Worm (Caenorhabditis elegans) whole organism, early embryonic: ENCODE results near the gene K07C11.7.

Experiments used
- B0310.2 ChIP-seq: sonication (generic microtip); optimal IDR thresholded peaks from 2 replicates; lab custom pipeline; 2016; ENCODE audit warnings: mild to moderate bottlenecking, missing genetic modification characterization, missing compliant biosample characterization
- F13C5.2 ChIP-seq: sonication (generic microtip); optimal IDR thresholded peaks from 2 replicates; lab custom pipeline; 2017; ENCODE audit warnings: mild to moderate bottlenecking, missing genetic modification characterization, inconsistent platforms, missing compliant biosample characterization
- aly-1 ChIP-seq: sonication (generic microtip); optimal IDR thresholded peaks from 2 replicates; lab custom pipeline; 2016; ENCODE audit warnings: missing genetic modification characterization, missing compliant biosample characterization
- ama-1 ChIP-seq: fragments of 150-350 bp; optimal IDR thresholded peaks from 2 replicates; lab custom pipeline; 2014
- ceh-13 ChIP-seq: fragments of 200-800 bp; sonication (Bioruptor generic); optimal IDR thresholded peaks from 2 replicates; lab custom pipeline; 2018; ENCODE audit warnings: mild to moderate bottlenecking, missing genetic modification characterization, missing compliant biosample characterization
- ceh-36 ChIP-seq: sonication (generic microtip); optimal IDR thresholded peaks from 2 replicates; lab custom pipeline; 2016; ENCODE audit warnings: missing genetic modification characterization, inconsistent platforms, missing compliant biosample characterization
- ets-7 ChIP-seq: sonication (generic microtip); optimal IDR thresholded peaks from 2 replicates; lab custom pipeline; 2016; ENCODE audit warnings: missing genotype, missing genetic modification characterization, missing compliant biosample characterization
- flt-1 ChIP-seq: fragments of 200-800 bp; sonication (Bioruptor generic); IDR thresholded peaks from 2 replicates; pipeline ENCODE4 v1.3.6; 2022; ENCODE audit warnings: missing genetic modification characterization, missing compliant biosample characterization
- hmbx-1 ChIP-seq: sonication (generic microtip); optimal IDR thresholded peaks from 2 replicates; lab custom pipeline; 2016; ENCODE audit warnings: mild to moderate bottlenecking, missing genetic modification characterization, missing compliant biosample characterization
- hmg-4 ChIP-seq: fragments of 200-800 bp; sonication (Bioruptor generic); optimal IDR thresholded peaks from 2 replicates; lab custom pipeline; 2018; ENCODE audit warnings: mild to moderate bottlenecking, missing genetic modification characterization, missing compliant biosample characterization
- hnd-1 ChIP-seq: sonication (generic microtip); optimal IDR thresholded peaks from 2 replicates; lab custom pipeline; 2016; ENCODE audit warnings: missing genetic modification characterization, missing compliant biosample characterization
- pes-1 ChIP-seq: fragments of 200-800 bp; sonication (Bioruptor generic); IDR thresholded peaks from 2 replicates; pipeline ENCODE4 v1.3.6; 2022; ENCODE audit warnings: missing genetic modification reagents, missing genetic modification characterization, missing compliant biosample characterization
- scrt-1 ChIP-seq: fragments of 200-800 bp; sonication (Bioruptor generic); IDR thresholded peaks from 2 replicates; pipeline ENCODE4 v1.3.6; 2022; ENCODE audit warnings: missing genetic modification characterization, missing compliant biosample characterization
- sea-1 ChIP-seq: fragments of 200-800 bp; sonication (Bioruptor generic); conservative IDR thresholded peaks from 2 replicates; pipeline ENCODE4 v1.3.6; 2022; ENCODE audit warnings: missing genetic modification characterization, missing compliant biosample characterization
- tbx-11 ChIP-seq: fragments of 200-800 bp; sonication (Bioruptor generic); IDR thresholded peaks from 2 replicates; pipeline ENCODE4 v1.3.6; 2022; ENCODE audit warnings: missing genetic modification characterization, missing compliant biosample characterization
- tbx-37 ChIP-seq: fragments of 200-800 bp; sonication (Bioruptor generic); conservative IDR thresholded peaks from 2 replicates; pipeline ENCODE4 v1.3.6; 2022; ENCODE audit warnings: missing genetic modification reagents, missing genetic modification characterization, missing compliant biosample characterization
- tra-4 ChIP-seq: sonication (generic microtip); optimal IDR thresholded peaks from 2 replicates; lab custom pipeline; 2017; ENCODE audit warnings: missing genetic modification characterization, missing compliant biosample characterization

Gene K07C11.7

DNA sequence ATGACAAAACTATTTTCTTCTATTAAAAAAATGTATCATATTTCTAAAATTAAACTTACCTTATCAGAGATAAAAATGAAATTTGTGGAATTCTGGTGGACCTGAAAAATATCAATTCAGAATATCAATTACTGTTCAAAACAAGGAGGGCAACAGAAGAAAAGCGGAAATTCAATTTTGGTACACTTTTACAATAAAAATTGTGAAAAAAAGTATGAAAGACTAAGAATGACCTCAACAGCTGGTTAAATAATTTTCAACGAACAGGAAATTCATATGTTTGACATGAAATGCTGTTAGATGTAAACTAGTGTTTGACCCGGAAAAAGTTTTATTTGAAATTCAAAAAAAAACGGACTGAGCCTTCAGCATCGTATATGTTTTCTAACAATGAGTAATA lies at the start of gene K07C11.7:
TSS of gene K07C11.7 (minus strand) at position 101 of the 400 bp plus-strand sequence.
- TF ChIP-seq aly-1 (tag; lab: Kevin White, UChicago) (no peak), ama-1 (lab: Kevin White, UChicago) (no peak)

DNA sequence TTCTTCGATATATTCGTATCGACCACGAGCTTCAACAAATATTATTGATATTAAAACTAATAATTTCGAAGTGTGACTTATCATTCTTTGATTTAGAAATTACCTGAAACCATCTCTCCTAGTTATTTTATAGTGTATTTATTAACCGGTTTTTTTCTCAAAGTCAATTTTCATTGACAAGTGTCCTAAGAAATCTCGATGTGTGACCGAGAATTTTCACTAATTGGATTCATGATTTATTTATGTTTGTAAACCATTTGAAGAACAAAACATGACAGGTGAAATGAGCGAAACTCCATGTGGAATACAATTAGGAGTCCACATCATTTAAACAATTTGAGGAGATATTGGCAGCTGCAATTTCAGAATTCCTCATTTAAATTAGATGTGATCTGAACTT lies 49.7 kb upstream of the K07C11.7 start, which contains the start of gene C16D9.8:
TSS of gene C16D9.8 (minus strand) at position 101 of the 400 bp plus-strand sequence.
- TF ChIP-seq tbx-37 (no peak), sea-1 (GFP tag; lab: Robert Waterston, UW) (no peak), ets-7 (tag; lab: Kevin White, UChicago) (no peak), B0310.2 (tag; lab: Kevin White, UChicago) (no peak), hmbx-1 (tag; lab: Kevin White, UChicago) (no peak), flt-1 (GFP tag; lab: Robert Waterston, UW) (no peak), tra-4 (tag; lab: Kevin White, UChicago) (no peak), pes-1 (GFP tag; lab: Robert Waterston, UW) (no peak), hmg-4 (no peak), ceh-36 (tag; lab: Kevin White, UChicago) (no peak), F13C5.2 (tag; lab: Kevin White, UChicago) (no peak), hnd-1 (no peak), ceh-13 (GFP tag; lab: Kevin White, UChicago) (no peak), aly-1 (tag; lab: Kevin White, UChicago) (no peak)

DNA sequence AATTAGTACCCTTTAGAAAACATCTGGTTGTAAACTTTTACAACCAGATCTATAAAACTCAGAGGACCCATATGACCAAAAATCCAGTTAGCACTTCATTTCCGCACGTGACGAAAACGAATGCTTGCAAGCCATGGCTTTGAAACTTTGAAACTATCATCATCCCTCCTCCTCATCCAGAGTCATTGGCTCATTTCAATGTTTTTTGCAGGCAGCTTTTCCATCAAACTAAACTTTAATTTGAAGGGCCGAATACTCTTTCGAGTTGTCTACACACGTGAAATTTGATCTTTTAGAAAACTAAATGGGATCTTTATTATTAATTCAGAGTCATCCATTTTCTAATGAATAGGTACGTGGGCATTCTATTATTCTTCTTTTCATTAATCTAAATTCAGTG lies 48.4 kb upstream of the K07C11.7 start:
- no peak for TF ChIP-seq tbx-37
- no peak for TF ChIP-seq hnd-1
- no peak for TF ChIP-seq sea-1 (GFP tag; lab: Robert Waterston, UW)
- TF ChIP-seq tra-4 (tag; lab: Kevin White, UChicago) = no peak
- no peak for TF ChIP-seq ama-1 (lab: Kevin White, UChicago)
- TF ChIP-seq aly-1 (tag; lab: Kevin White, UChicago) = no peak
- no peak for TF ChIP-seq F13C5.2 (tag; lab: Kevin White, UChicago)
- TF ChIP-seq hmbx-1 (tag; lab: Kevin White, UChicago) = no peak
- no peak for TF ChIP-seq ceh-36 (tag; lab: Kevin White, UChicago)
- no peak for TF ChIP-seq scrt-1 (GFP tag; lab: Robert Waterston, UW)
- TF ChIP-seq flt-1 (GFP tag; lab: Robert Waterston, UW) = no peak
- TF ChIP-seq B0310.2 (tag; lab: Kevin White, UChicago) = no peak
- TF ChIP-seq tbx-11 (GFP tag; lab: Robert Waterston, UW) = no peak
- TF ChIP-seq pes-1 (GFP tag; lab: Robert Waterston, UW) = no peak
- TF ChIP-seq hmg-4 = no peak
- TF ChIP-seq ceh-13 (GFP tag; lab: Kevin White, UChicago) = no peak
- no peak for TF ChIP-seq ets-7 (tag; lab: Kevin White, UChicago)

- TF ChIP-seq ceh-36 (tag; lab: Kevin White, UChicago) = no peak
- no peak for TF ChIP-seq hmbx-1 (tag; lab: Kevin White, UChicago)
- TF ChIP-seq ets-7 (tag; lab: Kevin White, UChicago) = no peak
- no peak for TF ChIP-seq ama-1 (lab: Kevin White, UChicago)
- no peak for TF ChIP-seq pes-1 (GFP tag; lab: Robert Waterston, UW)
- TF ChIP-seq sea-1 (GFP tag; lab: Robert Waterston, UW) = no peak
- TF ChIP-seq hmg-4 = no peak
These were observed 45.2 kb upstream of the K07C11.7 start, which contains the start of gene C16D9.1 for ce11 chrV:8259016-8259415. C16D9.1 (plus strand) TSS chrV:8259316.

- TF ChIP-seq ama-1 (lab: Kevin White, UChicago) (no peak), tbx-11 (GFP tag; lab: Robert Waterston, UW) (no peak), B0310.2 (tag; lab: Kevin White, UChicago) (no peak), hnd-1 (no peak)
These were observed 41.2 kb upstream of the K07C11.7 start for ce11 chrV:8254973-8255372.

ce11 chrV:8253946-8254345 lies 40.2 kb upstream of the K07C11.7 start:
- TF ChIP-seq ceh-36 (tag; lab: Kevin White, UChicago) (no peak), tbx-11 (GFP tag; lab: Robert Waterston, UW) (no peak), scrt-1 (GFP tag; lab: Robert Waterston, UW) (no peak), hmg-4 (no peak), hmbx-1 (tag; lab: Kevin White, UChicago) (no peak), flt-1 (GFP tag; lab: Robert Waterston, UW) (no peak), B0310.2 (tag; lab: Kevin White, UChicago) (no peak), tbx-37 (no peak), sea-1 (GFP tag; lab: Robert Waterston, UW) (no peak)

DNA sequence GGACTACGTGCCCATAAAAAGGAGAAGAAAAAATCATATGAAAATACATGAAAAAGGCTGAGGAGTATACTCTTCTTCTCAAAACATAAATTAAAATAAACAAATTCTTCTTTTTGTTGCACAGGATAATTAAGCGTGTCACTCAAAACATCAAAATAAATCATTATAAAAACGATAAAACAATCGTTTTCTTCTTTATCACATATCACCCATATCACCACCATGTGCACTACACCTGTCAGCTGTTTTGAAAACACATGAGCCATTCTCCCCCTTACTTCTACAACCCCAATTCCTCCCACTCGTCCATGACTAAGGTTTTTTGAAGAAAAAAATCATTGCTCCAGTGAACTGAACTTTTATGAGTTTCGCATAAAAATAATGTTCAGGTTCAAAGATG lies 38.8 kb upstream of the K07C11.7 start:
- TF ChIP-seq tra-4 (tag; lab: Kevin White, UChicago) (no peak), ets-7 (tag; lab: Kevin White, UChicago) (no peak), hnd-1 (no peak), sea-1 (GFP tag; lab: Robert Waterston, UW) (no peak), flt-1 (GFP tag; lab: Robert Waterston, UW) (no peak), scrt-1 (GFP tag; lab: Robert Waterston, UW) (no peak), aly-1 (tag; lab: Kevin White, UChicago) (no peak), tbx-11 (GFP tag; lab: Robert Waterston, UW) (no peak), ceh-36 (tag; lab: Kevin White, UChicago) (no peak), ama-1 (lab: Kevin White, UChicago) (no peak)

DNA sequence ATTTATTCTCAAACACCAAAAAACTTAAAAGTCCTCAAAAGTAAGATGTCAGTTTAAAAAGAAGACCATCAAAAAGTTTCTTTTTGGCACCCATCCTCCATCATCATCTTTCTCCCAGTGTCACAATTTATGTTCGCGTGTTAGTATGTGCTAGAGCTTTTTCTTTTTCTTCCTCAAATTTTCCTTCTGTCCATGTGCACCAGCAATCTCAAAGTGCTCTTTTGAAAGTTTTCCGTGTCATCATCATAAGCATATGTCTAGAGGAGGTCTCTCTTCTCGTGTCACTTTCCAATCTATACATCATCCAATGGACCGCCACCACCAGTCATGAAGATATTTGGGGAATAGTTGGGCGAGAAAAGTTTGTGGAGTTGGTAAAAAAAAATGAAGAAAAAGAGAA lies 37.3 kb upstream of the K07C11.7 start:
- TF ChIP-seq tbx-11 (GFP tag; lab: Robert Waterston, UW) (no peak), pes-1 (GFP tag; lab: Robert Waterston, UW) (no peak), tbx-37 (no peak), B0310.2 (tag; lab: Kevin White, UChicago) (no peak), ama-1 (lab: Kevin White, UChicago) (no peak), F13C5.2 (tag; lab: Kevin White, UChicago) (no peak)
